Fruit fly (Drosophila melanogaster) whole organism, embryonic: Measurements from ENCODE around the gene CG8892.

Experiments
- Aef1 ChIP-seq: fragments of 200-800 bp; sonication (Bioruptor generic); IDR thresholded peaks from 3 replicates; pipeline ENCODE4 v1.3.6; 2022; ENCODE audit warnings: missing biosample characterization, missing genetic modification characterization
- Asciz ChIP-seq: fragments of 200-800 bp; sonication (Bioruptor generic); optimal IDR thresholded peaks from 2 replicates; lab custom pipeline; 2017; ENCODE audit warnings: missing biosample characterization, mild to moderate bottlenecking, missing genetic modification characterization, missing genetic modification reagents
- Atf3 ChIP-seq: fragments of 200-800 bp; sonication (Bioruptor generic); optimal IDR thresholded peaks from 3 replicates; lab custom pipeline; 2016; ENCODE audit warnings: missing biosample characterization, missing genetic modification characterization
- CG10147 ChIP-seq: fragments of 200-800 bp; sonication (Bioruptor generic); optimal IDR thresholded peaks from 2 replicates; lab custom pipeline; 2019; ENCODE audit warnings: missing biosample characterization, mild to moderate bottlenecking, missing genetic modification characterization, moderate library complexity
- CG13287 ChIP-seq: fragments of 200-800 bp; sonication (Bioruptor generic); IDR thresholded peaks from 2 replicates; pipeline ENCODE4 v1.3.6; 2022; ENCODE audit warnings: missing biosample characterization, missing genetic modification characterization; ENCODE audit not compliant: partially characterized antibody
- CG14965 ChIP-seq: fragments of 200-800 bp; sonication (Bioruptor generic); optimal IDR thresholded peaks from 2 replicates; lab custom pipeline; 2016; ENCODE audit warnings: missing biosample characterization, missing genetic modification characterization, borderline replicate concordance
- CG15269 ChIP-seq: fragments of 200-800 bp; sonication (Bioruptor generic); optimal IDR thresholded peaks from 2 replicates; lab custom pipeline; 2018; ENCODE audit warnings: missing biosample characterization, mild to moderate bottlenecking, missing genetic modification characterization, moderate library complexity
- CG17612 ChIP-seq: fragments of 200-800 bp; sonication (Bioruptor generic); IDR thresholded peaks from 2 replicates; pipeline ENCODE4 v1.3.6; 2022; ENCODE audit warnings: missing biosample characterization, missing genetic modification characterization
- CG18262 ChIP-seq: fragments of 200-800 bp; optimal IDR thresholded peaks from 3 replicates; lab custom pipeline; 2019; ENCODE audit warnings: missing biosample characterization, mild to moderate bottlenecking, missing genetic modification characterization, moderate library complexity
- CG18476 ChIP-seq: fragments of 200-800 bp; sonication (Bioruptor generic); optimal IDR thresholded peaks from 2 replicates; lab custom pipeline; 2016; ENCODE audit warnings: missing biosample characterization, mild to moderate bottlenecking, missing genetic modification characterization
- CG18619 ChIP-seq: fragments of 200-800 bp; sonication (Bioruptor generic); optimal IDR thresholded peaks from 3 replicates; lab custom pipeline; 2017; ENCODE audit warnings: missing biosample characterization, mild to moderate bottlenecking, missing genetic modification characterization
- CG2116 ChIP-seq: fragments of 200-800 bp; sonication (Bioruptor generic); optimal IDR thresholded peaks from 3 replicates; lab custom pipeline; 2018; ENCODE audit warnings: missing biosample characterization, mild to moderate bottlenecking, missing genetic modification characterization
- CG2678 ChIP-seq: fragments of 200-800 bp; sonication (Bioruptor generic); optimal IDR thresholded peaks from 3 replicates; lab custom pipeline; 2019; ENCODE audit warnings: missing biosample characterization, mild to moderate bottlenecking, missing genetic modification characterization, moderate library complexity
- CG2875 ChIP-seq: fragments of 200-800 bp; sonication (Bioruptor generic); optimal IDR thresholded peaks from 2 replicates; lab custom pipeline; 2017; ENCODE audit warnings: missing biosample characterization, mild to moderate bottlenecking, missing genetic modification characterization, missing genetic modification reagents
- CG34376 ChIP-seq: fragments of 200-800 bp; sonication (Bioruptor generic); optimal IDR thresholded peaks from 2 replicates; lab custom pipeline; 2018; ENCODE audit warnings: missing biosample characterization, mild to moderate bottlenecking, missing genetic modification characterization
- CG5953 ChIP-seq: fragments of 200-800 bp; sonication (Bioruptor generic); IDR thresholded peaks from 2 replicates; pipeline ENCODE4 v1.3.6; 2022; ENCODE audit warnings: missing biosample characterization, missing genetic modification characterization
- CG9437 ChIP-seq: fragments of 200-800 bp; sonication (Bioruptor generic); optimal IDR thresholded peaks from 2 replicates; lab custom pipeline; 2018; ENCODE audit warnings: missing biosample characterization, mild to moderate bottlenecking, missing genetic modification characterization
- CG9609 ChIP-seq: fragments of 200-800 bp; sonication (Bioruptor generic); optimal IDR thresholded peaks from 3 replicates; lab custom pipeline; 2016; ENCODE audit warnings: missing biosample characterization, missing genetic modification characterization
- H15 ChIP-seq: fragments of 200-800 bp; sonication (Bioruptor generic); IDR thresholded peaks from 3 replicates; pipeline ENCODE4 v1.3.6; 2022; ENCODE audit warnings: missing biosample characterization, missing genetic modification characterization
- HLH4C ChIP-seq: fragments of 200-800 bp; sonication (Bioruptor generic); IDR thresholded peaks from 3 replicates; pipeline ENCODE4 v1.3.6; 2022; ENCODE audit warnings: missing biosample characterization, missing genetic modification characterization; ENCODE audit not compliant: partially characterized antibody
- Nf-YC ChIP-seq: fragments of 200-800 bp; optimal IDR thresholded peaks from 3 replicates; lab custom pipeline; 2019; ENCODE audit warnings: missing biosample characterization, mild to moderate bottlenecking, missing genetic modification characterization, moderate library complexity
- Oaz ChIP-seq: fragments of 200-800 bp; sonication (Bioruptor generic); IDR thresholded peaks from 2 replicates; pipeline ENCODE4 v1.3.6; 2022; ENCODE audit warnings: missing biosample characterization, missing genetic modification characterization
- Optix ChIP-seq: fragments of 200-800 bp; sonication (Bioruptor generic); IDR thresholded peaks from 3 replicates; pipeline ENCODE4 v1.3.6; 2022; ENCODE audit warnings: missing biosample characterization, missing genetic modification characterization
- Ptx1 ChIP-seq: fragments of 200-800 bp; sonication (Bioruptor generic); IDR thresholded peaks from 2 replicates; pipeline ENCODE4 v1.3.6; 2022; ENCODE audit warnings: missing biosample characterization, missing genetic modification characterization
- Rfx ChIP-seq: fragments of 200-800 bp; sonication (Bioruptor generic); IDR thresholded peaks from 2 replicates; pipeline ENCODE4 v1.3.6; 2022; ENCODE audit warnings: missing biosample characterization, missing genetic modification characterization
- Sry-β ChIP-seq: fragments of 200-800 bp; sonication (Bioruptor generic); optimal IDR thresholded peaks from 2 replicates; lab custom pipeline; 2018; ENCODE audit warnings: missing biosample characterization, mild to moderate bottlenecking, missing genetic modification characterization, moderate library complexity
- ac ChIP-seq: fragments of 200-800 bp; sonication (Bioruptor generic); optimal IDR thresholded peaks from 3 replicates; lab custom pipeline; 2017; ENCODE audit warnings: missing biosample characterization, mild to moderate bottlenecking, missing genetic modification characterization
- ap ChIP-seq: fragments of 200-800 bp; sonication (Bioruptor generic); IDR thresholded peaks from 2 replicates; pipeline ENCODE4 v1.3.6; 2022; ENCODE audit warnings: missing biosample characterization, missing genetic modification characterization
- bbx ChIP-seq: fragments of 200-800 bp; sonication (Bioruptor generic); IDR thresholded peaks from 2 replicates; pipeline ENCODE4 v1.3.6; 2022; ENCODE audit warnings: missing biosample characterization, missing genetic modification characterization; ENCODE audit not compliant: partially characterized antibody
- danr ChIP-seq: fragments of 200-800 bp; sonication (Bioruptor generic); IDR thresholded peaks from 2 replicates; pipeline ENCODE4 v1.3.6; 2022; ENCODE audit warnings: missing biosample characterization, missing genetic modification characterization
- dysf ChIP-seq: fragments of 200-800 bp; sonication (Bioruptor generic); IDR thresholded peaks from 3 replicates; pipeline ENCODE4 v1.3.6; 2022; ENCODE audit warnings: missing biosample characterization, missing genetic modification characterization
- fu2 ChIP-seq: fragments of 200-800 bp; sonication (Bioruptor generic); optimal IDR thresholded peaks from 2 replicates; lab custom pipeline; 2016; ENCODE audit warnings: missing biosample characterization, missing genetic modification characterization
- gfzf ChIP-seq: fragments of 200-800 bp; sonication (Bioruptor generic); optimal IDR thresholded peaks from 2 replicates; lab custom pipeline; 2016; ENCODE audit warnings: missing biosample characterization, mild to moderate bottlenecking, missing genetic modification characterization, moderate library complexity
- inv ChIP-seq: fragments of 200-800 bp; sonication (Bioruptor generic); IDR thresholded peaks from 2 replicates; pipeline ENCODE4 v1.3.6; 2022; ENCODE audit warnings: missing biosample characterization, missing genetic modification characterization; ENCODE audit not compliant: partially characterized antibody
- nerfin-2 ChIP-seq: fragments of 200-800 bp; sonication (Bioruptor generic); IDR thresholded peaks from 2 replicates; pipeline ENCODE4 v1.3.6; 2022; ENCODE audit warnings: missing biosample characterization, missing genetic modification characterization; ENCODE audit not compliant: partially characterized antibody
- odd ChIP-seq: fragments of 200-800 bp; sonication (Bioruptor generic); optimal IDR thresholded peaks from 2 replicates; lab custom pipeline; 2017; ENCODE audit warnings: missing biosample characterization, mild to moderate bottlenecking, missing genetic modification characterization
- pan ChIP-seq, 4 experiments: fragments of >200 bp in 3 of 4; fragments of 200-800 bp in 1 of 4; sonication (Bioruptor generic) in 1 of 4; optimal IDR thresholded peaks in 3 of 4; IDR thresholded peaks in 1 of 4; 2 replicates each; pipeline versions ENCODE4 v1.3.6 to Lab custom; 2017 to 2022; ENCODE audit warnings: missing biosample characterization in 2 of 4, missing genetic modification characterization in 2 of 4, mixed read lengths in 1 of 4
- row ChIP-seq: fragments of 200-800 bp; sonication (Bioruptor generic); IDR thresholded peaks from 3 replicates; pipeline ENCODE4 v1.3.6; 2022; ENCODE audit warnings: missing biosample characterization, missing genetic modification characterization
- run ChIP-seq: fragments of 200-800 bp; sonication (Bioruptor generic); optimal IDR thresholded peaks from 3 replicates; lab custom pipeline; 2018; ENCODE audit warnings: missing biosample characterization, mild to moderate bottlenecking, missing genetic modification characterization
- salm ChIP-seq: fragments of 200-800 bp; sonication (Bioruptor generic); optimal IDR thresholded peaks from 2 replicates; lab custom pipeline; 2018; ENCODE audit warnings: missing biosample characterization, mild to moderate bottlenecking, missing genetic modification characterization
- slou ChIP-seq: fragments of 200-800 bp; sonication (Bioruptor generic); optimal IDR thresholded peaks from 3 replicates; lab custom pipeline; 2016; ENCODE audit warnings: missing biosample characterization, missing genetic modification characterization
- sug ChIP-seq: fragments of 200-800 bp; optimal IDR thresholded peaks from 2 replicates; lab custom pipeline; 2019; ENCODE audit warnings: missing biosample characterization, mild to moderate bottlenecking, missing genetic modification characterization, moderate library complexity
- zfh2 ChIP-seq: fragments of 200-800 bp; sonication (Bioruptor generic); optimal IDR thresholded peaks from 2 replicates; lab custom pipeline; 2016; ENCODE audit warnings: missing biosample characterization, missing genetic modification characterization

The CG8892 gene

dm6 chr2L:5000287-5000871, 19.0 kb upstream of the CG8892 start (continued):
- TF ChIP-seq Aef1 (GFP tag; lab: Robert Waterston, UW) (peak; percentile 59), sug (tag; lab: Kevin White, UChicago) (peak; percentile 80), inv (GFP tag; lab: Robert Waterston, UW) (no peak), salm (tag; lab: Kevin White, UChicago) (peak; percentile 63), row (GFP tag; lab: Robert Waterston, UW) (peak; percentile 90), Atf3 (GFP tag; lab: Kevin White, UChicago) (peak; percentile 44), Ptx1 (GFP tag; lab: Robert Waterston, UW) (peak; percentile 83), CG5953 (GFP tag; lab: Robert Waterston, UW) (peak; percentile 53; the same call in 1 of the 2 replicates), Rfx (GFP tag; lab: Robert Waterston, UW) (peak; percentile 81), ac (peak; percentile 82), pan (optimal IDR thresholded peaks at IDR 0.05; lab: Kevin White, UChicago) (no peak), pan (GFP tag; optimal IDR thresholded peaks at IDR 0.05 in 1 of 2, IDR thresholded peaks at IDR 0.05 in 1 of 2) (peak in 1 of 2 experiments; percentile 82), Asciz (GFP tag; lab: Kevin White, UChicago) (peak; percentile 59), CG17612 (peak; percentile 40; the same call in 1 of the 2 replicates), danr (peak; percentile 76), Sry-β (GFP tag; lab: Kevin White, UChicago) (no peak), dysf (GFP tag; lab: Robert Waterston, UW) (peak; percentile 86), CG13287 (GFP tag; lab: Robert Waterston, UW) (no peak), CG9437 (GFP tag; lab: Kevin White, UChicago) (peak; percentile 81), CG2678 (tag; lab: Kevin White, UChicago) (peak; percentile 90), CG18476 (peak; percentile 78), CG15269 (tag; lab: Kevin White, UChicago) (peak; percentile 84), CG18619 (GFP tag; lab: Kevin White, UChicago) (peak; percentile 79), H15 (GFP tag; lab: Robert Waterston, UW) (0 out of 3 replicates have a peak, but pooled peaks have one; percentile 45), gfzf (GFP tag; lab: Kevin White, UChicago) (no peak), Nf-YC (tag; lab: Kevin White, UChicago) (peak; percentile 81), bbx (GFP tag; lab: Robert Waterston, UW) (no peak; the same call in 1 of the 2 replicates), Optix (GFP tag; lab: Robert Waterston, UW) (peak; percentile 56; the same call in 2 of the 3 replicates), fu2 (GFP tag; lab: Kevin White, UChicago) (peak; percentile 62), slou (peak; percentile 44), run (tag; lab: Kevin White, UChicago) (peak; percentile 27), Oaz (GFP tag; lab: Robert Waterston, UW) (peak; percentile 58), CG2875 (GFP tag; lab: Kevin White, UChicago) (peak; percentile 52), zfh2 (GFP tag; lab: Kevin White, UChicago) (peak; percentile 70), nerfin-2 (GFP tag; lab: Robert Waterston, UW) (no peak), CG18262 (tag; lab: Kevin White, UChicago) (peak; percentile 94), ap (GFP tag; lab: Robert Waterston, UW) (peak; percentile 26; the same call in 1 of the 2 replicates), HLH4C (GFP tag; lab: Robert Waterston, UW) (no peak), CG2116 (peak; percentile 59), CG9609 (peak; percentile 84), odd (peak; percentile 85), CG34376 (peak; percentile 75), CG10147 (GFP tag; lab: Kevin White, UChicago) (peak; percentile 74), CG14965 (GFP tag; lab: Kevin White, UChicago) (no peak)
